Fruit fly (Drosophila melanogaster) whole organism, adult: Measurements from ENCODE around the gene CG31988.

Experiments
- CG14711 ChIP-seq: fragments of 200-800 bp; sonication (Bioruptor generic); optimal IDR thresholded peaks from 2 replicates; lab custom pipeline; 2018; ENCODE audit warnings: missing biosample characterization, mild to moderate bottlenecking, missing genetic modification characterization, moderate library complexity
- CG1620 ChIP-seq: fragments of 200-800 bp; sonication (Bioruptor generic); optimal IDR thresholded peaks from 2 replicates; lab custom pipeline; 2016; ENCODE audit warnings: missing biosample characterization, missing genetic modification characterization
- CG33017 ChIP-seq: fragments of 200-800 bp; sonication (Bioruptor generic); optimal IDR thresholded peaks from 2 replicates; lab custom pipeline; 2018; ENCODE audit warnings: missing biosample characterization, mild to moderate bottlenecking, missing genetic modification characterization, moderate library complexity
- CG7045 ChIP-seq: fragments of 200-800 bp; sonication (Bioruptor generic); optimal IDR thresholded peaks from 2 replicates; lab custom pipeline; 2017; ENCODE audit warnings: missing biosample characterization, mild to moderate bottlenecking, missing genetic modification characterization
- Clk ChIP-seq: fragments of 200-800 bp; sonication (Bioruptor generic); optimal IDR thresholded peaks from 2 replicates; lab custom pipeline; 2017; ENCODE audit warnings: missing biosample characterization, missing genetic modification characterization
- bab1 ChIP-seq: fragments of 200-800 bp; sonication (Bioruptor generic); optimal IDR thresholded peaks from 3 replicates; lab custom pipeline; 2019; ENCODE audit warnings: missing biosample characterization, mild to moderate bottlenecking, missing genetic modification characterization, moderate library complexity
- cic ChIP-seq: fragments of 200-800 bp; sonication (Bioruptor generic); optimal IDR thresholded peaks from 2 replicates; lab custom pipeline; 2017; ENCODE audit warnings: missing biosample characterization, mild to moderate bottlenecking, missing genetic modification characterization, moderate library complexity
- kay ChIP-seq: fragments of 200-800 bp; sonication (Bioruptor generic); peaks from one replicate; lab custom pipeline; 2016; ENCODE audit warnings: missing biosample characterization, missing genetic modification characterization, borderline replicate concordance
- ovo ChIP-seq: fragments of 200-800 bp; sonication (Bioruptor generic); optimal IDR thresholded peaks from 2 replicates; lab custom pipeline; 2016; ENCODE audit warnings: missing biosample characterization, missing genetic modification characterization

DNA sequence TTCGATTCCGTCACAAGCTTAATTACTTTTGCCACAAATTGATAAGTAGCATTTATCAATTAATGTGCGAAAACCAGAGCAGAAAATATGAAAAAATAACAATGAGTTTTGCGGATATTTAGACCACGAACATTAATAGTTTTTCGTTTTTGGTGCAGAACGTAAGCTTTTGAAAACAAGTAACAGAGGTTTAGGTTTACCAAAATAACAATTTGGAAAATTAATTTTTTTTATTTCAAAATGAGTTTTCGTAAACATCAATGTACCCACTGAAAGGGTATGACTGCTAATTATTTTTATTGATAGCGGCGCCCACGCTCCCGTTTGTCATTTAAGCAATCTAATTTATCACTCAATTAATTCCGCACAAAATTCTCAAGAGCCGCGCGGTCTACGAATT lies 7.3 kb downstream of the CG31988 start:
- TF ChIP-seq bab1 (GFP tag; lab: Kevin White, UChicago) (no peak), ovo (no peak), CG14711 (tag; lab: Kevin White, UChicago) (no peak), CG7045 (GFP tag; lab: Kevin White, UChicago) (no peak), Clk (GFP tag; lab: Kevin White, UChicago) (no peak), CG33017 (tag; lab: Kevin White, UChicago) (no peak), kay (GFP tag; lab: Kevin White, UChicago) (no peak), cic (no peak), CG1620 (GFP tag; lab: Kevin White, UChicago) (no peak)
